Worm (Caenorhabditis elegans): Measurements from ENCODE around the gene clec-128.

Gene clec-128

DNA sequence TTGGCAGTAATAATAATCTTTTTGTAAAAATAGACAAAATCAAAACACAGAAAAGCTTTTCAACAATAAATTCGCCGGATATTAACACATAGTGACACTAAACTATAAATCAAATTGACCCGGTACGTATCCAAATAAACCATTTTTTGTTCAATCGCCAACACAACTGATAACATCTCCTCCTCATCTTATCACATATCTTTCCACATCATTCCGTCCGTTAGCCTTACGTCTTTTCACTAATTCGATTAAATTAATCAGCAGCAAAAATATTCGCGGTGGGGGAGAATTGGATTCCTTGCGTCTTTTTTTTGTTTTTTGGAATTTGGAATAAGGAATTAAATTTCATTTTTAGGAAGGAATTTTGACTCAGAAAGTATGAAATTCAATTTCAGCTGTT is 14.2 kb downstream of the clec-128 start:
- TF ChIP-seq snpc-4 (tag; optimal IDR thresholded peaks at IDR 0.05): no peak
- no peak for TF ChIP-seq skn-1 (tag; optimal IDR thresholded peaks at IDR 0.05)
- no peak for TF ChIP-seq alr-1 (tag; optimal IDR thresholded peaks at IDR 0.05)
- no peak for TF ChIP-seq ztf-11 (tag; optimal IDR thresholded peaks at IDR 0.05)
- no peak for TF ChIP-seq ztf-1 (GFP tag; conservative IDR thresholded peaks at IDR 0.05)
- TF ChIP-seq ceh-16 (tag; optimal IDR thresholded peaks at IDR 0.05): no peak
- no peak for TF ChIP-seq blmp-1 (tag; optimal IDR thresholded peaks at IDR 0.05; ENCODE audit: insufficient read depth)
- TF ChIP-seq F13H6.1 (tag; optimal IDR thresholded peaks at IDR 0.05): no peak
- TF ChIP-seq nhr-21 (tag; optimal IDR thresholded peaks at IDR 0.05): no peak
- TF ChIP-seq R02D3.7 (tag; optimal IDR thresholded peaks at IDR 0.05): no peak
- TF ChIP-seq sma-9 (GFP tag; optimal IDR thresholded peaks at IDR 0.05): no peak
- no peak for TF ChIP-seq sma-9 (tag; optimal IDR thresholded peaks at IDR 0.05)
- no peak for TF ChIP-seq unc-55 (GFP tag; optimal IDR thresholded peaks at IDR 0.05)
- no peak for TF ChIP-seq gmeb-1 (tag; optimal IDR thresholded peaks at IDR 0.05)
- no peak for TF ChIP-seq ztf-4 (tag; optimal IDR thresholded peaks at IDR 0.05)
- TF ChIP-seq zag-1 (tag; optimal IDR thresholded peaks at IDR 0.05): no peak
- no peak for TF ChIP-seq dmd-4 (tag; optimal IDR thresholded peaks at IDR 0.05)
- TF ChIP-seq fos-1 (tag; optimal IDR thresholded peaks at IDR 0.05): no peak
- TF ChIP-seq lin-13 (GFP tag; optimal IDR thresholded peaks at IDR 0.05): no peak
- no peak for TF ChIP-seq nhr-6 (tag; optimal IDR thresholded peaks at IDR 0.05)
- TF ChIP-seq elt-1 (tag; optimal IDR thresholded peaks at IDR 0.05): no peak

DNA sequence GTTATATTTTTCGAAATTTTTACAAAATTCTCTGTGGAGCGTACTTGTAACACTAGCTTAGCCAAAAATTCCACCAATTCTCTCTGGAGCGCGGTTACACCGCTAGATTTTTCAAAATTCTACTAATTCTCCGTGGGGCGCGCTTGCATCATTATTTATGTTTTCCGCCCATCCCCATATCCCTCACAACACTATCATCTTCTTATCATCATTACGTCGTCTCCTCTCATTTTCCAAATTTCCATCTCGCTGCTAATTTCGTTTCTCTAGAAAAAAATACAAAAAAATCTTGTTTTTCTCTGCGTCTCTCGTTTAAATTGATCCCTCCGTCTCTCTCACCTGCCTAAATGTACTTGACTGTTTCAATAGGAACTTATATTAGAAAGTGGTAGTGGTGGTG is 15.5 kb downstream of the clec-128 start:
- TF ChIP-seq ZK546.5 (tag; optimal IDR thresholded peaks at IDR 0.05) (no peak), sma-3 (GFP tag; optimal IDR thresholded peaks at IDR 0.05) (peak; percentile 54)

- TF ChIP-seq mbf-1 (tag; optimal IDR thresholded peaks at IDR 0.05): no peak
Observed at ce11 chrII:3554673-3555072, 16.2 kb downstream of the clec-128 start.

DNA sequence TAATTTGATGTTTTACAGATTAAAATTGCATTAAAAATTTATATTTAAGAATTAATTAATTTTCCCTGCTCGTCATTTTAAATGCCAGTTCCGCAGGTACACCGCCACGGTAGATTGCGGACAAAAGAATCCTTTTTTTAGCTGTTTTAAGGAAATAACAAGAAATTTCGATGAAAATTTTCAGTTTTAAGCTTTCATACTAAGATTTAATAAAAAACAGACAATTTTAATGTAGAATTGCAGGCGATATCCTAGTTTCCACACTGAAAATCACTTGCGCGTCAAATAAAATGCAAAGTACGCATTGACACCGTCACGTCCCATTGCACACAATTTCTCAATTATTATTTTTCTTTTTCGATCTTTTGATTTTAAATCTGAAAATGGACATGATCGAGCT is 17.4 kb downstream of the clec-128 start, which contains the start of gene dnc-3:
Gene dnc-3, plus strand, starts transcription at position 272 of the 400 bp plus-strand sequence.
- TF ChIP-seq F13H6.1 (tag; optimal IDR thresholded peaks at IDR 0.05) (peak; percentile 58), unc-62 (GFP tag; optimal IDR thresholded peaks at IDR 0.05) (no peak), nhr-237 (tag; optimal IDR thresholded peaks at IDR 0.05) (no peak), nhr-6 (tag; optimal IDR thresholded peaks at IDR 0.05) (peak; percentile 23), nhr-21 (tag; optimal IDR thresholded peaks at IDR 0.05) (peak; percentile 28), R02D3.7 (tag; optimal IDR thresholded peaks at IDR 0.05) (no peak), sem-4 (tag; optimal IDR thresholded peaks at IDR 0.05) (no peak), skn-1 (tag; optimal IDR thresholded peaks at IDR 0.05) (no peak), fos-1 (tag; optimal IDR thresholded peaks at IDR 0.05) (peak; percentile 10), ztf-1 (GFP tag; conservative IDR thresholded peaks at IDR 0.05) (no peak), unc-39 (tag; optimal IDR thresholded peaks at IDR 0.05) (no peak), egl-27 (tag; optimal IDR thresholded peaks at IDR 0.05) (no peak), gmeb-1 (tag; optimal IDR thresholded peaks at IDR 0.05) (peak; percentile 55), nhr-12 (tag; optimal IDR thresholded peaks at IDR 0.05) (no peak), C34F6.9 (tag; optimal IDR thresholded peaks at IDR 0.05) (peak; percentile 68), alr-1 (tag; optimal IDR thresholded peaks at IDR 0.05) (no peak), aly-2 (tag; optimal IDR thresholded peaks at IDR 0.05) (no peak), ceh-16 (tag; optimal IDR thresholded peaks at IDR 0.05) (no peak), sma-3 (GFP tag; optimal IDR thresholded peaks at IDR 0.05) (peak; percentile 66), unc-55 (GFP tag; optimal IDR thresholded peaks at IDR 0.05) (peak; percentile 45), lin-13 (GFP tag; optimal IDR thresholded peaks at IDR 0.05) (peak; percentile 71), nhr-25 (tag; optimal IDR thresholded peaks at IDR 0.05) (peak; percentile 57), elt-1 (tag; optimal IDR thresholded peaks at IDR 0.05) (no peak), lsy-2 (tag; optimal IDR thresholded peaks at IDR 0.05) (peak; percentile 65 to 86), lin-39 (tag; optimal IDR thresholded peaks at IDR 0.05) (no peak), sma-9 (GFP tag; optimal IDR thresholded peaks at IDR 0.05) (no peak), sma-9 (tag; optimal IDR thresholded peaks at IDR 0.05) (no peak), lin-11 (tag; optimal IDR thresholded peaks at IDR 0.05) (no peak), peb-1 (tag; optimal IDR thresholded peaks at IDR 0.05) (no peak), nhr-129 (tag; optimal IDR thresholded peaks at IDR 0.05) (peak; percentile 13), nhr-11 (tag; optimal IDR thresholded peaks at IDR 0.05) (no peak), crh-2 (tag; optimal IDR thresholded peaks at IDR 0.05) (peak; percentile 8)
